In genomic region chr3R:11780181-11780688, dm6 we compare ENCODE assay signal across 1 fruit fly cellular context.
TF ChIP-seq lines count a peak whose summit lies in the region.

No protein-coding gene starts in this region.

TF ChIP-seq in whole organism, embryonic, 481 proteins besides CTCF, POLR2A, EP300 and RAD21 (continued from another document):
- peak; percentile 78 for TF ChIP-seq CG15269 (tag; optimal IDR thresholded peaks at IDR 0.05; lab: Kevin White, UChicago)
- TF ChIP-seq run (tag; optimal IDR thresholded peaks at IDR 0.05; lab: Kevin White, UChicago), result peak; percentile 83
- peak; percentile 30; the same call in 1 of the 2 replicates for TF ChIP-seq E2f2 (GFP tag; IDR thresholded peaks at IDR 0.05; lab: Robert Waterston, UW)
- TF ChIP-seq tio (GFP tag; optimal IDR thresholded peaks at IDR 0.05; lab: Kevin White, UChicago), result peak; percentile 92
- no peak for TF ChIP-seq CG13287 (GFP tag; IDR thresholded peaks at IDR 0.05; lab: Robert Waterston, UW; ENCODE audit: partially characterized antibody)
- TF ChIP-seq CG6813 (GFP tag; optimal IDR thresholded peaks at IDR 0.05; lab: Kevin White, UChicago), result peak; percentile 77
- peak; percentile 98 for TF ChIP-seq CG8924 (tag; optimal IDR thresholded peaks at IDR 0.05; lab: Kevin White, UChicago)
- TF ChIP-seq Doc3 (GFP tag; IDR thresholded peaks at IDR 0.05; lab: Robert Waterston, UW; ENCODE audit: partially characterized antibody), result no peak
- TF ChIP-seq CG17359 (tag; optimal IDR thresholded peaks at IDR 0.05; lab: Kevin White, UChicago), result peak; percentile 95
- TF ChIP-seq CG8765 (GFP tag; IDR thresholded peaks at IDR 0.05; lab: Robert Waterston, UW), result peak; percentile 75
- no peak for TF ChIP-seq CG16813 (GFP tag; IDR thresholded peaks at IDR 0.05; lab: Robert Waterston, UW; ENCODE audit: partially characterized antibody)
- TF ChIP-seq CG2678 (tag; optimal IDR thresholded peaks at IDR 0.05; lab: Kevin White, UChicago), result peak; percentile 95
- TF ChIP-seq C15 (GFP tag; IDR thresholded peaks at IDR 0.05; lab: Robert Waterston, UW), result no peak
- peak; percentile 81 for TF ChIP-seq jing (GFP tag; optimal IDR thresholded peaks at IDR 0.05; lab: Kevin White, UChicago)
- TF ChIP-seq CG15479 (GFP tag; optimal IDR thresholded peaks at IDR 0.05; lab: Kevin White, UChicago), result peak; percentile 63
- TF ChIP-seq CG14014 (GFP tag; IDR thresholded peaks at IDR 0.05; lab: Robert Waterston, UW), result peak; percentile 36; the same call in 1 of the 2 replicates
- TF ChIP-seq Sin3A (optimal IDR thresholded peaks at IDR 0.05; lab: Kevin White, UChicago), result no peak
- TF ChIP-seq gfzf (GFP tag; optimal IDR thresholded peaks at IDR 0.05; lab: Kevin White, UChicago), result no peak
- TF ChIP-seq CG32532 (GFP tag; IDR thresholded peaks at IDR 0.05; lab: Robert Waterston, UW), result peak; percentile 31; the same call in 1 of the 2 replicates
- TF ChIP-seq CG32767 (GFP tag; IDR thresholded peaks at IDR 0.05; lab: Robert Waterston, UW), result peak; percentile 83
- TF ChIP-seq CG17385 (GFP tag; optimal IDR thresholded peaks at IDR 0.05; lab: Kevin White, UChicago), result peak; percentile 85
- peak; percentile 87 for TF ChIP-seq CG10431 (GFP tag; optimal IDR thresholded peaks at IDR 0.05; lab: Kevin White, UChicago)
- TF ChIP-seq psq (GFP tag; optimal IDR thresholded peaks at IDR 0.05; lab: Kevin White, UChicago), result peak; percentile 84
- TF ChIP-seq peb (GFP tag; IDR thresholded peaks at IDR 0.05; lab: Robert Waterston, UW), result peak; percentile 83
- peak; percentile 60 for TF ChIP-seq lilli (GFP tag; optimal IDR thresholded peaks at IDR 0.05; lab: Kevin White, UChicago)
- no peak for TF ChIP-seq pfk (GFP tag; optimal IDR thresholded peaks at IDR 0.05; lab: Kevin White, UChicago)
- TF ChIP-seq ham (GFP tag; IDR thresholded peaks at IDR 0.05; lab: Robert Waterston, UW), result no peak
- TF ChIP-seq CG7745 (tag; optimal IDR thresholded peaks at IDR 0.05; lab: Kevin White, UChicago), result peak; percentile 23
- TF ChIP-seq kni (GFP tag; optimal IDR thresholded peaks at IDR 0.05; lab: Kevin White, UChicago), result no peak
- TF ChIP-seq H15 (GFP tag; IDR thresholded peaks at IDR 0.05; lab: Robert Waterston, UW), result peak; percentile 86
